Fruit fly (Drosophila melanogaster) whole organism: Measurements from ENCODE around the gene CG11342.

Experiments used
- CG8478 ChIP-seq: fragments of >200 bp; optimal IDR thresholded peaks from 2 replicates; lab custom pipeline; 2018; ENCODE audit warnings: inconsistent platforms
- pan ChIP-seq: fragments of >200 bp; optimal IDR thresholded peaks from 2 replicates; lab custom pipeline; 2017
- psq ChIP-seq: fragments of >200 bp; optimal IDR thresholded peaks from 2 replicates; lab custom pipeline; 2017
- usp ChIP-seq: fragments of >200 bp; optimal IDR thresholded peaks from 2 replicates; lab custom pipeline; 2017; ENCODE audit warnings: missing biosample characterization, missing genetic modification characterization, mixed read lengths

- TF ChIP-seq psq (no peak), CG8478 (no peak), usp (no peak), pan (no peak)
Measured at dm6 chr3L:4412974-4413373, 45.7 kb upstream of the CG11342 start.
